Worm (Caenorhabditis elegans) whole organism, L1 larva: Measurements from ENCODE around the gene nhr-146.

Experiments used
- alr-1 ChIP-seq: fragments of 200-800 bp; sonication (Bioruptor generic); optimal IDR thresholded peaks from 2 replicates; lab custom pipeline; 2018; ENCODE audit warnings: borderline replicate concordance, mild to moderate bottlenecking, missing genetic modification characterization, missing compliant biosample characterization
- ces-1 ChIP-seq: fragments of 150-350 bp; optimal IDR thresholded peaks from 2 replicates; lab custom pipeline; 2014; ENCODE audit warnings: missing biosample characterization, missing genetic modification reagents, missing genetic modification characterization
- egl-27 ChIP-seq, 2 experiments: fragments of 150-350 bp in 1 of 2; sonication (generic microtip); optimal IDR thresholded peaks; 3 replicates each; lab custom pipeline; 2017 to 2018; ENCODE audit warnings: missing biosample characterization in 2 of 2, missing genetic modification characterization in 2 of 2, missing genetic modification reagents in 2 of 2
- ets-5 ChIP-seq: fragments of 200-800 bp; sonication (Bioruptor generic); IDR thresholded peaks from 2 replicates; pipeline ENCODE4 v1.3.6; 2022; ENCODE audit warnings: missing genetic modification characterization, missing compliant biosample characterization
- fkh-10 ChIP-seq: sonication (generic microtip); optimal IDR thresholded peaks from 2 replicates; lab custom pipeline; 2017; ENCODE audit warnings: missing biosample characterization, missing genetic modification reagents, missing genetic modification characterization
- mef-2 ChIP-seq: fragments of 150-350 bp; optimal IDR thresholded peaks from 2 replicates; lab custom pipeline; 2014; ENCODE audit warnings: missing biosample characterization, missing genetic modification characterization
- nhr-77 ChIP-seq: fragments of 150-350 bp; optimal IDR thresholded peaks from 2 replicates; lab custom pipeline; 2014; ENCODE audit warnings: missing biosample characterization, missing genetic modification characterization
- skn-1 ChIP-seq: fragments of 150-350 bp; optimal IDR thresholded peaks from 2 replicates; lab custom pipeline; 2014; ENCODE audit warnings: missing biosample characterization, missing genetic modification characterization
- tbx-2 ChIP-seq: sonication (generic microtip); optimal IDR thresholded peaks from 2 replicates; lab custom pipeline; 2016; ENCODE audit warnings: missing genetic modification characterization, missing compliant biosample characterization
- unc-98 ChIP-seq: fragments of 200-800 bp; sonication (Bioruptor generic); IDR thresholded peaks from 2 replicates; pipeline ENCODE4 v1.3.6; 2022; ENCODE audit warnings: missing genetic modification characterization, missing compliant biosample characterization

- TF ChIP-seq skn-1 (tag; lab: Kevin White, UChicago), result peak; percentile 88
- no peak for TF ChIP-seq ets-5
- peak; percentile 51; the same call in 1 of the 2 replicates for TF ChIP-seq unc-98 (GFP tag; lab: Robert Waterston, UW)
- no peak for TF ChIP-seq mef-2 (tag; lab: Kevin White, UChicago)
- no peak for TF ChIP-seq ces-1
- TF ChIP-seq fkh-10 (GFP tag; lab: Kevin White, UChicago), result peak; percentile 50
- TF ChIP-seq alr-1 (tag; lab: Kevin White, UChicago), result no peak
- peak; percentile 59 for TF ChIP-seq nhr-77 (tag; lab: Kevin White, UChicago)
- TF ChIP-seq tbx-2 (tag; lab: Kevin White, UChicago), result peak; percentile 91
- TF ChIP-seq egl-27 (tag; optimal IDR thresholded peaks at IDR 0.05; lab: Kevin White, UChicago), result no peak
Observed at ce11 chrIV:1595802-1596201, 30.8 kb upstream of the nhr-146 start, which contains the start of gene npp-8.
